Worm (Caenorhabditis elegans) whole organism, late embryonic: Measurements from ENCODE around the gene far-8.

Experiments
- C08G9.2 ChIP-seq: sonication (generic microtip); optimal IDR thresholded peaks from 2 replicates; lab custom pipeline; 2016; ENCODE audit warnings: mild to moderate bottlenecking, missing genetic modification characterization, moderate library complexity, missing compliant biosample characterization
- ama-1 ChIP-seq: fragments of 150-350 bp; optimal IDR thresholded peaks from 2 replicates; lab custom pipeline; 2014
- elt-2 ChIP-seq: sonication (generic microtip); optimal IDR thresholded peaks from 2 replicates; lab custom pipeline; 2016; ENCODE audit warnings: missing genetic modification reagents, missing genetic modification characterization, missing compliant biosample characterization
- fax-1 ChIP-seq: sonication (generic microtip); optimal IDR thresholded peaks from 2 replicates; lab custom pipeline; 2016; ENCODE audit warnings: missing genotype, missing genetic modification characterization, missing compliant biosample characterization
- hlh-30 ChIP-seq: sonication (generic microtip); optimal IDR thresholded peaks from 2 replicates; lab custom pipeline; 2017; ENCODE audit warnings: antibody characterized with exemption, missing genetic modification characterization, missing compliant biosample characterization; ENCODE audit not compliant: insufficient read depth
- pqm-1 ChIP-seq: sonication (generic microtip); optimal IDR thresholded peaks from 2 replicates; lab custom pipeline; 2016; ENCODE audit warnings: missing genetic modification characterization, missing compliant biosample characterization
- ref-2 ChIP-seq: sonication (generic microtip); optimal IDR thresholded peaks from 2 replicates; lab custom pipeline; 2016; ENCODE audit warnings: missing genetic modification characterization, missing compliant biosample characterization

DNA sequence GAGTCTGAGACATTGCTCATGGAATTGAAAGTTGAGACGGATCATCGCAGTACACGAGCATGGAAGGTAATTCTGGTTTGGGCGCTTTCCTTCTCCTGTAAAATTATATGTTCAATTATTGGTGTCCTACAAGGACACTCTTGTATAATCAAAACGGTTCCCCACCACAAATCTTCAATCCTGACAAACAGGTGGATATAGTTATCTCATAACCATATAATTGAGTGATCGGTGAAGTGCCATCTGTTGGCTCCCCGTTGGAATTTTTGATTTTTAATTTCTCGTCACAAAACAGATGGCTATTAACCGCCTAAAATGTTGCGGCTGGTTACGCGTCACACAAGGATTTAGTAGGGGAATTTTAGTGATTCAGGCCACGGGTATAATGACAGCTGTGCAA, 26.1 kb downstream of the far-8 start:
- no peak for TF ChIP-seq fax-1 (tag; lab: Kevin White, UChicago)
- no peak for TF ChIP-seq elt-2 (tag; lab: Kevin White, UChicago)
- TF ChIP-seq ama-1 (lab: Kevin White, UChicago): no peak
- TF ChIP-seq ref-2 (tag; lab: Kevin White, UChicago): no peak
- TF ChIP-seq hlh-30 (tag; lab: Kevin White, UChicago): no peak
- TF ChIP-seq pqm-1 (tag; lab: Kevin White, UChicago): no peak
- TF ChIP-seq C08G9.2 (tag; lab: Kevin White, UChicago): no peak
